Fruit fly (Drosophila melanogaster) whole organism, embryonic: ENCODE measurements around the gene CG2816.

Source experiments
- Awh ChIP-seq: fragments of 200-800 bp; sonication (Bioruptor generic); IDR thresholded peaks from 2 replicates; pipeline ENCODE4, ENCODE4 v1.3.6; 2022; ENCODE audit warnings: missing biosample characterization, missing genetic modification characterization
- Bdp1 ChIP-seq: fragments of 200-800 bp; sonication (Bioruptor generic); optimal IDR thresholded peaks from 3 replicates; lab custom pipeline; 2016; ENCODE audit warnings: missing biosample characterization, missing genetic modification characterization
- Bteb2 ChIP-seq: fragments of 200-800 bp; sonication (Bioruptor generic); optimal IDR thresholded peaks from 2 replicates; lab custom pipeline; 2016; ENCODE audit warnings: missing biosample characterization, missing genetic modification characterization
- CG1024 ChIP-seq: fragments of 200-800 bp; sonication (Bioruptor generic); IDR thresholded peaks from 2 replicates; pipeline ENCODE4 v1.3.6; 2022; ENCODE audit warnings: missing biosample characterization, missing genetic modification characterization
- CG10366 ChIP-seq: fragments of 200-800 bp; sonication (Bioruptor generic); IDR thresholded peaks from 2 replicates; pipeline ENCODE4 v1.3.6; 2022; ENCODE audit warnings: missing biosample characterization, missing genetic modification characterization
- CG12391 ChIP-seq: fragments of 200-800 bp; sonication (Bioruptor generic); optimal IDR thresholded peaks from 3 replicates; lab custom pipeline; 2018; ENCODE audit warnings: missing biosample characterization, mild to moderate bottlenecking, missing genetic modification characterization, moderate library complexity
- CG15011 ChIP-seq: fragments of 200-800 bp; sonication (Bioruptor generic); optimal IDR thresholded peaks from 3 replicates; lab custom pipeline; 2018; ENCODE audit warnings: missing biosample characterization, mild to moderate bottlenecking, missing genetic modification characterization
- CG1603 ChIP-seq: fragments of 200-800 bp; sonication (Bioruptor generic); optimal IDR thresholded peaks from 2 replicates; lab custom pipeline; 2019; ENCODE audit warnings: missing biosample characterization, mild to moderate bottlenecking, missing genetic modification characterization, moderate library complexity
- CG16779 ChIP-seq: fragments of 200-800 bp; sonication (Bioruptor generic); IDR thresholded peaks from 2 replicates; pipeline ENCODE4 v1.3.6; 2022; ENCODE audit warnings: missing biosample characterization, missing genetic modification characterization
- CG16815 ChIP-seq: fragments of 200-800 bp; sonication (Bioruptor generic); optimal IDR thresholded peaks from 3 replicates; lab custom pipeline; 2017; ENCODE audit warnings: missing biosample characterization, mild to moderate bottlenecking, missing genetic modification characterization
- CG17361 ChIP-seq: fragments of 200-800 bp; sonication (Bioruptor generic); IDR thresholded peaks from 3 replicates; pipeline ENCODE4 v1.3.6; 2022; ENCODE audit warnings: missing biosample characterization, missing genetic modification characterization
- CG1792 ChIP-seq: fragments of 200-800 bp; sonication (Bioruptor generic); optimal IDR thresholded peaks from 2 replicates; lab custom pipeline; 2016; ENCODE audit warnings: missing biosample characterization, missing genetic modification characterization
- CG31441 ChIP-seq: fragments of 200-800 bp; sonication (Bioruptor generic); IDR thresholded peaks from 2 replicates; pipeline ENCODE4 v1.3.6; 2022; ENCODE audit warnings: missing biosample characterization, missing genetic modification characterization
- CG42726 ChIP-seq: fragments of 200-800 bp; sonication (Bioruptor generic); IDR thresholded peaks from 2 replicates; pipeline ENCODE4 v1.3.6; 2022; ENCODE audit warnings: missing biosample characterization, missing genetic modification characterization; ENCODE audit not compliant: partially characterized antibody
- CG4424 ChIP-seq: fragments of 200-800 bp; sonication (Bioruptor generic); optimal IDR thresholded peaks from 3 replicates; lab custom pipeline; 2016; ENCODE audit warnings: missing biosample characterization, missing genetic modification characterization
- CG7357 ChIP-seq: fragments of 200-800 bp; sonication (Bioruptor generic); IDR thresholded peaks from 3 replicates; pipeline ENCODE4 v1.3.6; 2022; ENCODE audit warnings: missing biosample characterization, missing genetic modification characterization
- CG7372 ChIP-seq: fragments of 200-800 bp; sonication (Bioruptor generic); IDR thresholded peaks from 2 replicates; pipeline ENCODE4 v1.3.6; 2022; ENCODE audit warnings: missing biosample characterization, missing genetic modification characterization
- CG7928 ChIP-seq: fragments of 200-800 bp; sonication (Bioruptor generic); optimal IDR thresholded peaks from 2 replicates; lab custom pipeline; 2017; ENCODE audit warnings: missing biosample characterization, mild to moderate bottlenecking, missing genetic modification characterization
- CG9876 ChIP-seq: fragments of 200-800 bp; sonication (Bioruptor generic); optimal IDR thresholded peaks from 2 replicates; lab custom pipeline; 2016; ENCODE audit warnings: missing biosample characterization, missing genetic modification characterization
- D ChIP-seq, 2 experiments: fragments of 200-800 bp in 1 of 2; fragments of >200 bp in 1 of 2; sonication (Bioruptor generic) in 1 of 2; optimal IDR thresholded peaks; 2 replicates in 1 of 2; 3 replicates in 1 of 2; lab custom pipeline; 2017; ENCODE audit warnings: mild to moderate bottlenecking in 1 of 2, missing biosample characterization in 1 of 2, missing genetic modification characterization in 1 of 2, missing genetic modification reagents in 1 of 2
- D19A ChIP-seq: fragments of 200-800 bp; optimal IDR thresholded peaks from 3 replicates; lab custom pipeline; 2019; ENCODE audit warnings: missing biosample characterization, mild to moderate bottlenecking, missing genetic modification characterization, moderate library complexity
- Dbx ChIP-seq: fragments of 200-800 bp; sonication (Bioruptor generic); IDR thresholded peaks from 3 replicates; pipeline ENCODE4 v1.3.6; 2022; ENCODE audit warnings: missing biosample characterization, missing genetic modification characterization
- Dip2 ChIP-seq: fragments of 200-800 bp; sonication (Bioruptor generic); IDR thresholded peaks from 2 replicates; pipeline ENCODE4 v1.3.6; 2022; ENCODE audit warnings: missing biosample characterization, missing genetic modification characterization
- Nf-YB ChIP-seq: fragments of 200-800 bp; sonication (Bioruptor generic); optimal IDR thresholded peaks from 3 replicates; lab custom pipeline; 2019; ENCODE audit warnings: missing biosample characterization, mild to moderate bottlenecking, missing genetic modification characterization, moderate library complexity
- Side ChIP-seq: fragments of 200-800 bp; sonication (Bioruptor generic); optimal IDR thresholded peaks from 2 replicates; lab custom pipeline; 2016; ENCODE audit warnings: missing biosample characterization, missing genetic modification characterization
- TFAM ChIP-seq: fragments of 200-800 bp; sonication (Bioruptor generic); optimal IDR thresholded peaks from 2 replicates; lab custom pipeline; 2017; ENCODE audit warnings: missing biosample characterization, missing genetic modification characterization, inconsistent platforms
- Taf1 ChIP-seq: fragments of 200-800 bp; sonication (Bioruptor generic); IDR thresholded peaks from 2 replicates; pipeline ENCODE4 v1.3.6; 2022; ENCODE audit warnings: missing biosample characterization, missing genetic modification characterization
- Xbp1 ChIP-seq: fragments of 200-800 bp; sonication (Bioruptor generic); optimal IDR thresholded peaks from 3 replicates; lab custom pipeline; 2016; ENCODE audit warnings: missing biosample characterization, mild to moderate bottlenecking, missing genetic modification characterization
- Xrp1 ChIP-seq: fragments of 200-800 bp; sonication (Bioruptor generic); IDR thresholded peaks from 2 replicates; pipeline ENCODE4 v1.3.6; 2022; ENCODE audit warnings: missing biosample characterization, missing genetic modification characterization
- bcd ChIP-seq: fragments of 200-800 bp; sonication (Bioruptor generic); optimal IDR thresholded peaks from 2 replicates; lab custom pipeline; 2017; ENCODE audit warnings: missing biosample characterization, mild to moderate bottlenecking, missing genetic modification characterization
- bowl ChIP-seq: fragments of 200-800 bp; sonication (Bioruptor generic); IDR thresholded peaks from 2 replicates; pipeline ENCODE4 v1.3.6; 2022; ENCODE audit warnings: missing biosample characterization, missing genetic modification characterization
- chn ChIP-seq: fragments of 200-800 bp; sonication (Bioruptor generic); optimal IDR thresholded peaks from 2 replicates; lab custom pipeline; 2016; ENCODE audit warnings: missing biosample characterization, missing genetic modification characterization
- ci ChIP-seq: fragments of 200-800 bp; sonication (Bioruptor generic); IDR thresholded peaks from 3 replicates; pipeline ENCODE4 v1.3.6; 2022; ENCODE audit warnings: missing biosample characterization, missing genetic modification characterization
- crp ChIP-seq, 2 experiments: fragments of 200-800 bp; sonication (Bioruptor generic); optimal IDR thresholded peaks; 2 replicates in 1 of 2; 3 replicates in 1 of 2; lab custom pipeline; 2017; ENCODE audit warnings: missing biosample characterization in 2 of 2, missing genetic modification characterization in 2 of 2, mild to moderate bottlenecking in 1 of 2, moderate library complexity in 1 of 2
- dati ChIP-seq: fragments of 200-800 bp; sonication (Bioruptor generic); IDR thresholded peaks from 2 replicates; pipeline ENCODE4 v1.3.6; 2022; ENCODE audit warnings: missing biosample characterization, missing genetic modification characterization
- disco-r ChIP-seq: fragments of 200-800 bp; sonication (Bioruptor generic); optimal IDR thresholded peaks from 2 replicates; lab custom pipeline; 2016; ENCODE audit warnings: missing biosample characterization, missing genetic modification characterization
- eve ChIP-seq, 2 experiments: fragments of >200 bp; optimal IDR thresholded peaks; 2 replicates each; lab custom pipeline; 2017; ENCODE audit warnings: missing biosample characterization in 2 of 2, missing genetic modification characterization in 2 of 2
- fd96Cb ChIP-seq: fragments of 200-800 bp; sonication (Bioruptor generic); optimal IDR thresholded peaks from 2 replicates; lab custom pipeline; 2018; ENCODE audit warnings: missing biosample characterization, mild to moderate bottlenecking, missing genetic modification characterization, moderate library complexity
- knrl ChIP-seq: fragments of 200-800 bp; sonication (Bioruptor generic); IDR thresholded peaks from 3 replicates; pipeline ENCODE4 v1.3.6; 2022; ENCODE audit warnings: missing biosample characterization, missing genetic modification characterization; ENCODE audit not compliant: partially characterized antibody
- lola ChIP-seq, 3 experiments: fragments of >200 bp in 2 of 3; fragments of 200-800 bp in 1 of 3; sonication (Bioruptor generic) in 1 of 3; optimal IDR thresholded peaks; 2 replicates each; lab custom pipeline; 2017 to 2019; ENCODE audit warnings: missing biosample characterization in 3 of 3, missing genetic modification characterization in 3 of 3, mild to moderate bottlenecking in 1 of 3, moderate library complexity in 1 of 3
- nau ChIP-seq: fragments of 200-800 bp; sonication (Bioruptor generic); optimal IDR thresholded peaks from 3 replicates; lab custom pipeline; 2017; ENCODE audit warnings: missing biosample characterization, mild to moderate bottlenecking, missing genetic modification characterization, missing genetic modification reagents
- peb ChIP-seq: fragments of 200-800 bp; sonication (Bioruptor generic); IDR thresholded peaks from 2 replicates; pipeline ENCODE4 v1.3.6; 2022; ENCODE audit warnings: missing biosample characterization, missing genetic modification characterization
- pum ChIP-seq: fragments of 200-800 bp; sonication (Bioruptor generic); optimal IDR thresholded peaks from 2 replicates; lab custom pipeline; 2016; ENCODE audit warnings: missing biosample characterization, missing genetic modification characterization
- row ChIP-seq: fragments of 200-800 bp; sonication (Bioruptor generic); IDR thresholded peaks from 3 replicates; pipeline ENCODE4 v1.3.6; 2022; ENCODE audit warnings: missing biosample characterization, missing genetic modification characterization
- scrt ChIP-seq: fragments of 200-800 bp; sonication (Bioruptor generic); optimal IDR thresholded peaks from 2 replicates; lab custom pipeline; 2018; ENCODE audit warnings: missing biosample characterization, mild to moderate bottlenecking, missing genetic modification characterization, moderate library complexity
- ssp ChIP-seq: fragments of 200-800 bp; sonication (Bioruptor generic); IDR thresholded peaks from 2 replicates; pipeline ENCODE4 v1.3.6; 2022; ENCODE audit warnings: missing biosample characterization, missing genetic modification characterization
- tna ChIP-seq: fragments of 200-800 bp; sonication (Bioruptor generic); IDR thresholded peaks from 2 replicates; pipeline ENCODE4 v1.3.6; 2022; ENCODE audit warnings: missing biosample characterization, missing genetic modification characterization; ENCODE audit not compliant: partially characterized antibody
- unc-4 ChIP-seq: fragments of 200-800 bp; sonication (Bioruptor generic); IDR thresholded peaks from 2 replicates; pipeline ENCODE4 v1.3.6; 2022; ENCODE audit warnings: missing biosample characterization, missing genetic modification characterization; ENCODE audit not compliant: partially characterized antibody
- vnd ChIP-seq: fragments of 200-800 bp; sonication (Bioruptor generic); IDR thresholded peaks from 3 replicates; pipeline ENCODE4 v1.3.6; 2022; ENCODE audit warnings: missing biosample characterization, missing genetic modification characterization; ENCODE audit not compliant: partially characterized antibody
- zf30C ChIP-seq: fragments of 200-800 bp; sonication (Bioruptor generic); optimal IDR thresholded peaks from 3 replicates; lab custom pipeline; 2018; ENCODE audit warnings: missing biosample characterization, mild to moderate bottlenecking, missing genetic modification characterization

CG2816 gene

dm6 chr2L:3675770-3676169 is 27.7 kb upstream of the CG2816 start (continued):
- TF ChIP-seq CG7372 (GFP tag; lab: Robert Waterston, UW) (0 out of 2 replicates have a peak, but pooled peaks have one; percentile 34), CG10366 (no peak), peb (GFP tag; lab: Robert Waterston, UW) (no peak), zf30C (GFP tag; lab: Kevin White, UChicago) (peak; percentile 14), eve (GFP tag; optimal IDR thresholded peaks at IDR 0.05; lab: Kevin White, UChicago) (peak in 1 of 2 experiments; percentile 18), disco-r (GFP tag; lab: Kevin White, UChicago) (no peak), CG7928 (GFP tag; lab: Kevin White, UChicago) (no peak), CG1024 (GFP tag; lab: Robert Waterston, UW) (peak; percentile 29; the same call in 1 of the 2 replicates), D19A (tag; lab: Kevin White, UChicago) (peak; percentile 25), CG9876 (GFP tag; lab: Kevin White, UChicago) (no peak), Dbx (GFP tag; lab: Robert Waterston, UW) (no peak), Awh (GFP tag; lab: Robert Waterston, UW) (0 out of 2 replicates have a peak, but pooled peaks have one; percentile 28), CG16779 (no peak), lola (GFP tag; optimal IDR thresholded peaks at IDR 0.05; lab: Kevin White, UChicago) (peak in 1 of 3 experiments; percentile 72), CG17361 (GFP tag; lab: Robert Waterston, UW) (no peak), CG31441 (GFP tag; lab: Robert Waterston, UW) (peak; percentile 48; the same call in 1 of the 2 replicates), Dip2 (no peak), unc-4 (GFP tag; lab: Robert Waterston, UW) (no peak), CG1603 (tag; lab: Kevin White, UChicago) (peak; percentile 57), vnd (GFP tag; lab: Robert Waterston, UW) (no peak), CG42726 (GFP tag; lab: Robert Waterston, UW) (no peak), CG16815 (peak; percentile 8), Xrp1 (peak; percentile 73), bcd (peak; percentile 10), nau (no peak), Bdp1 (no peak), TFAM (GFP tag; lab: Kevin White, UChicago) (no peak), CG1792 (GFP tag; lab: Kevin White, UChicago) (no peak), fd96Cb (tag; lab: Kevin White, UChicago) (peak; percentile 55), CG15011 (GFP tag; lab: Kevin White, UChicago) (no peak), CG12391 (tag; lab: Kevin White, UChicago) (peak; percentile 29), pum (peak; percentile 19), D (optimal IDR thresholded peaks at IDR 0.05; lab: Kevin White, UChicago) (no peak), D (GFP tag; optimal IDR thresholded peaks at IDR 0.05; lab: Kevin White, UChicago) (peak; percentile 40), chn (GFP tag; lab: Kevin White, UChicago) (peak; percentile 12), bowl (no peak), row (peak; percentile 61; the same call in 2 of the 3 replicates), Side (GFP tag; lab: Kevin White, UChicago) (peak; percentile 17), knrl (GFP tag; lab: Robert Waterston, UW) (no peak), scrt (no peak), Nf-YB (GFP tag; lab: Kevin White, UChicago) (peak; percentile 6), crp (GFP tag; optimal IDR thresholded peaks at IDR 0.05; lab: Kevin White, UChicago) (no peak), Xbp1 (GFP tag; lab: Kevin White, UChicago) (peak; percentile 38), Taf1 (no peak), Bteb2 (no peak), CG4424 (GFP tag; lab: Kevin White, UChicago) (peak; percentile 17), tna (GFP tag; lab: Robert Waterston, UW) (no peak), dati (GFP tag; lab: Robert Waterston, UW) (no peak), ci (GFP tag; lab: Robert Waterston, UW) (peak; percentile 69), CG7357 (GFP tag; lab: Robert Waterston, UW) (peak; percentile 37; the same call in 1 of the 3 replicates), ssp (GFP tag; lab: Robert Waterston, UW) (no peak)
